Worm (Caenorhabditis elegans) whole organism, mixed stage, embryonic: Measurements from ENCODE around the gene F21D5.6.

Experiments
- M03D4.4 ChIP-seq: sonication (generic microtip); optimal IDR thresholded peaks from 2 replicates; lab custom pipeline; 2017; ENCODE audit warnings: mild to moderate bottlenecking, missing genetic modification characterization, missing compliant biosample characterization
- ces-1 ChIP-seq: fragments of 150-350 bp; optimal IDR thresholded peaks from 2 replicates; lab custom pipeline; 2014; ENCODE audit warnings: missing biosample characterization, missing genetic modification reagents, missing genetic modification characterization
- elt-1 ChIP-seq: sonication (generic microtip); optimal IDR thresholded peaks from 2 replicates; lab custom pipeline; 2017; ENCODE audit warnings: missing genetic modification characterization, mild to moderate bottlenecking, missing compliant biosample characterization, antibody characterized with exemption, moderate library complexity, borderline replicate concordance; ENCODE audit not compliant: insufficient read depth
- elt-3 ChIP-seq: fragments of 150-350 bp; optimal IDR thresholded peaks from 2 replicates; lab custom pipeline; 2014; ENCODE audit warnings: missing biosample characterization, missing genetic modification characterization
- lsy-2 ChIP-seq: fragments of 150-350 bp; optimal IDR thresholded peaks from 2 replicates; lab custom pipeline; 2014; ENCODE audit warnings: missing biosample characterization, missing genetic modification characterization
- nhr-237 ChIP-seq: fragments of 150-350 bp; optimal IDR thresholded peaks from 2 replicates; lab custom pipeline; 2014; ENCODE audit warnings: missing biosample characterization, missing genetic modification characterization
- nhr-76 ChIP-seq: sonication (generic microtip); optimal IDR thresholded peaks from 2 replicates; lab custom pipeline; 2017; ENCODE audit warnings: missing biosample characterization, missing genetic modification characterization
- snpc-4 ChIP-seq: fragments of 150-350 bp; optimal IDR thresholded peaks from 2 replicates; lab custom pipeline; 2014; ENCODE audit warnings: missing biosample characterization, missing genetic modification characterization
- sptf-1 ChIP-seq: sonication (generic microtip); optimal IDR thresholded peaks from 2 replicates; lab custom pipeline; 2017; ENCODE audit warnings: mild to moderate bottlenecking, missing genetic modification characterization, moderate library complexity, missing compliant biosample characterization
- unc-39 ChIP-seq: fragments of 150-350 bp; optimal IDR thresholded peaks from 2 replicates; lab custom pipeline; 2014; ENCODE audit warnings: missing biosample characterization, missing genetic modification characterization
- unc-62 ChIP-seq: fragments of 150-350 bp; optimal IDR thresholded peaks from 2 replicates; lab custom pipeline; 2014; ENCODE audit warnings: missing biosample characterization, missing genetic modification reagents, missing genetic modification characterization
- zip-8 ChIP-seq: fragments of 150-350 bp; optimal IDR thresholded peaks from 2 replicates; lab custom pipeline; 2014; ENCODE audit warnings: missing biosample characterization, missing genetic modification characterization
- ztf-11 ChIP-seq: fragments of 150-350 bp; optimal IDR thresholded peaks from 2 replicates; lab custom pipeline; 2014; ENCODE audit warnings: missing biosample characterization, missing genetic modification characterization

- TF ChIP-seq ztf-11 (no peak), snpc-4 (tag; lab: Kevin White, UChicago) (no peak), M03D4.4 (tag; lab: Kevin White, UChicago) (no peak), elt-3 (no peak), nhr-76 (tag; lab: Kevin White, UChicago) (no peak), unc-62 (GFP tag; lab: Kevin White, UChicago) (no peak), zip-8 (tag; lab: Kevin White, UChicago) (no peak), nhr-237 (no peak), sptf-1 (tag; lab: Kevin White, UChicago) (no peak), unc-39 (tag; lab: Kevin White, UChicago) (no peak), lsy-2 (tag; lab: Kevin White, UChicago) (no peak), ces-1 (GFP tag; lab: Kevin White, UChicago) (no peak), elt-1 (tag; lab: Kevin White, UChicago) (no peak)
Observed at ce11 chrIV:8764567-8764966, 23.4 kb upstream of the F21D5.6 start, which contains the start of gene cdc-50.B.
